Fruit fly (Drosophila melanogaster) whole organism, pupa: ENCODE measurements around the gene RpL34b.

ENCODE experiments used
- CG12605 ChIP-seq: fragments of 200-800 bp; sonication (Bioruptor generic); IDR thresholded peaks from 2 replicates; pipeline ENCODE4 v1.3.6; 2022; ENCODE audit warnings: missing biosample characterization, missing genetic modification characterization
- CG14655 ChIP-seq: fragments of 200-800 bp; sonication (Bioruptor generic); optimal IDR thresholded peaks from 3 replicates; lab custom pipeline; 2017; ENCODE audit warnings: mild to moderate bottlenecking, missing biosample characterization, missing genetic modification reagents, missing genetic modification characterization
- CG15710 ChIP-seq: fragments of 200-800 bp; sonication (Bioruptor generic); optimal IDR thresholded peaks from 2 replicates; lab custom pipeline; 2018; ENCODE audit warnings: missing biosample characterization, mild to moderate bottlenecking, missing genetic modification characterization, moderate library complexity
- CG4496 ChIP-seq: fragments of 200-800 bp; sonication (Bioruptor generic); IDR thresholded peaks from 3 replicates; pipeline ENCODE4 v1.3.6; 2022; ENCODE audit warnings: missing biosample characterization, missing genetic modification characterization
- CG9948 ChIP-seq: fragments of 200-800 bp; sonication (Bioruptor generic); optimal IDR thresholded peaks from 2 replicates; lab custom pipeline; 2018; ENCODE audit warnings: missing biosample characterization, mild to moderate bottlenecking, missing genetic modification characterization, moderate library complexity
- EcR ChIP-seq: fragments of 200-800 bp; sonication (Bioruptor generic); optimal IDR thresholded peaks from 3 replicates; lab custom pipeline; 2019; ENCODE audit warnings: missing biosample characterization, missing genetic modification characterization, mild to moderate bottlenecking, moderate library complexity, missing genetic modification reagents

dm6 chr3R:9433270-9433669 is 32.2 kb upstream of the RpL34b start:
- TF ChIP-seq CG15710 (tag; lab: Kevin White, UChicago) (no peak), CG12605 (no peak), CG14655 (GFP tag; lab: Kevin White, UChicago) (no peak), EcR (GFP tag; lab: Kevin White, UChicago) (no peak), CG4496 (no peak), CG9948 (no peak)
